Comparison of ENCODE assay signal across 4 worm cellular contexts in the genomic region with DNA sequence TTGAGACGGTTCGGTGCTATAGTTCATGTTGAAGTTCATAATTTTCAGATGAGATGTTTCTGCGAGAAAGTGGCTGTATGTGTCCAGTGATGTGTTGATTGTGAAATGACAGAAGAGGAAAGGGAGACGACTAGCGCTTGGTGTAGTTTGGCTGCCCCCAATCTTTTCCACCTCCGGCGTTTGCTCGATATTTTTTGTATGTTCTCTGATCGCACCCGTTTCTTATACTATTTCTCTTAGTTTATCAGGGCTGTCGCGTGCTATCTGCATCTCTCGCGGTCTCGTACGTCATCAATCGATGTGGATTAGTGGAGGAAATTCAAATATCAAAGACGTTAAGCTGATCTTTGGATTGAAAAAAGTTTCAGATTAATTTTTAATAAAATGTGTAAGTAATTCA.
TF ChIP-seq lines count a peak whose summit lies in the region.

A gene (minus strand): TSS at position 93 of the 400 bp plus-strand sequence.

TF ChIP-seq in whole organism, L1 larva, 84 proteins besides CTCF, POLR2A, EP300 and RAD21 (continued from another document and continues in another):
- TF ChIP-seq zip-4 (GFP tag; optimal IDR thresholded peaks at IDR 0.05; lab: Kevin White, UChicago) (no peak), lin-14 (GFP tag; optimal IDR thresholded peaks at IDR 0.05; lab: Kevin White, UChicago) (peak; percentile 90), hlh-4 (tag; optimal IDR thresholded peaks at IDR 0.05; lab: Kevin White, UChicago) (no peak), mep-1 (tag; optimal IDR thresholded peaks at IDR 0.05; lab: Kevin White, UChicago) (peak; percentile 76), nhr-19 (GFP tag; conservative IDR thresholded peaks at IDR 0.05; lab: Robert Waterston, UW) (peak; percentile 91), aly-2 (tag; optimal IDR thresholded peaks at IDR 0.05; lab: Kevin White, UChicago) (no peak), elt-3 (tag; optimal IDR thresholded peaks at IDR 0.05; lab: Kevin White, UChicago) (peak in 2 of 6 experiments; percentile 43 to 56), fkh-10 (GFP tag; optimal IDR thresholded peaks at IDR 0.05; lab: Kevin White, UChicago) (no peak), egl-13 (tag; optimal IDR thresholded peaks at IDR 0.05; lab: Kevin White, UChicago) (peak; percentile 60), elt-2 (tag; optimal IDR thresholded peaks at IDR 0.05; lab: Kevin White, UChicago) (peak; percentile 66), isw-1 (GFP tag; IDR thresholded peaks at IDR 0.05; lab: Robert Waterston, UW) (no peak), ets-5 (GFP tag; IDR thresholded peaks at IDR 0.05; lab: Robert Waterston, UW) (no peak), mef-2 (tag; optimal IDR thresholded peaks at IDR 0.05; lab: Kevin White, UChicago) (no peak), jun-1 (tag; optimal IDR thresholded peaks at IDR 0.05; lab: Kevin White, UChicago) (peak; percentile 7), ztf-4 (tag; optimal IDR thresholded peaks at IDR 0.05; lab: Kevin White, UChicago) (peak; percentile 48), unc-98 (GFP tag; IDR thresholded peaks at IDR 0.05; lab: Robert Waterston, UW) (no peak), sup-37 (GFP tag; optimal IDR thresholded peaks at IDR 0.05; lab: Kevin White, UChicago) (no peak), hpl-2 (GFP tag; optimal IDR thresholded peaks at IDR 0.05; lab: Kevin White, UChicago) (no peak), C16A3.4 (tag; optimal IDR thresholded peaks at IDR 0.05; lab: Kevin White, UChicago) (peak; percentile 17), irx-1 (tag; optimal IDR thresholded peaks at IDR 0.05; lab: Kevin White, UChicago) (peak; percentile 28), efl-3 (GFP tag; optimal IDR thresholded peaks at IDR 0.05; lab: Kevin White, UChicago) (no peak), egl-27 (tag; optimal IDR thresholded peaks at IDR 0.05; lab: Kevin White, UChicago) (no peak), efl-1 (optimal IDR thresholded peaks at IDR 0.05; lab: Kevin White, UChicago) (peak; percentile 52 to 70), efl-1 (GFP tag; optimal IDR thresholded peaks at IDR 0.05 in 1 of 2; lab: Kevin White, UChicago) (peak; percentile 75 to 97), vab-15 (tag; optimal IDR thresholded peaks at IDR 0.05; lab: Kevin White, UChicago) (no peak), tbx-2 (tag; optimal IDR thresholded peaks at IDR 0.05; lab: Kevin White, UChicago) (peak; percentile 76), ces-1 (GFP tag; optimal IDR thresholded peaks at IDR 0.05; lab: Kevin White, UChicago) (no peak), xbp-1 (tag; optimal IDR thresholded peaks at IDR 0.05; lab: Kevin White, UChicago) (peak; percentile 62), unc-86 (tag; optimal IDR thresholded peaks at IDR 0.05; lab: Kevin White, UChicago) (peak; percentile 34), unc-62 (GFP tag; optimal IDR thresholded peaks at IDR 0.05; lab: Kevin White, UChicago) (no peak), mab-9 (GFP tag; IDR thresholded peaks at IDR 0.05; lab: Robert Waterston, UW) (0 out of 2 replicates have a peak, but pooled peaks have one; percentile 47), ama-1 (optimal IDR thresholded peaks at IDR 0.05; lab: Kevin White, UChicago) (no peak)

TF ChIP-seq in whole organism, L2 larva, 48 proteins besides CTCF, POLR2A, EP300 and RAD21 (continued from another document):
- TF ChIP-seq ztf-4 (tag; optimal IDR thresholded peaks at IDR 0.05; lab: Kevin White, UChicago) (peak; percentile 51), fos-1 (tag; optimal IDR thresholded peaks at IDR 0.05; lab: Kevin White, UChicago) (peak; percentile 89), nhr-12 (tag; optimal IDR thresholded peaks at IDR 0.05; lab: Kevin White, UChicago) (no peak), dmd-4 (tag; optimal IDR thresholded peaks at IDR 0.05; lab: Kevin White, UChicago) (no peak), mdl-1 (tag; optimal IDR thresholded peaks at IDR 0.05; lab: Kevin White, UChicago) (peak; percentile 74 to 84), R02D3.7 (tag; optimal IDR thresholded peaks at IDR 0.05; lab: Kevin White, UChicago) (no peak), F13H6.1 (tag; optimal IDR thresholded peaks at IDR 0.05; lab: Kevin White, UChicago) (peak; percentile 76), nhr-21 (tag; optimal IDR thresholded peaks at IDR 0.05; lab: Kevin White, UChicago) (peak; percentile 83), gmeb-1 (tag; optimal IDR thresholded peaks at IDR 0.05; lab: Kevin White, UChicago) (peak; percentile 71), sma-9 (GFP tag; optimal IDR thresholded peaks at IDR 0.05; lab: Kevin White, UChicago) (peak; percentile 90), sma-9 (tag; optimal IDR thresholded peaks at IDR 0.05; lab: Kevin White, UChicago) (no peak), sem-4 (tag; optimal IDR thresholded peaks at IDR 0.05; lab: Kevin White, UChicago) (peak; percentile 73), ceh-16 (tag; optimal IDR thresholded peaks at IDR 0.05; lab: Kevin White, UChicago) (no peak), ztf-11 (tag; optimal IDR thresholded peaks at IDR 0.05; lab: Kevin White, UChicago) (no peak), nhr-77 (tag; optimal IDR thresholded peaks at IDR 0.05; lab: Kevin White, UChicago) (no peak)

TF ChIP-seq in whole organism, L3 larva, 47 proteins besides CTCF, POLR2A, EP300 and RAD21 (continued from another document):
- peak; percentile 6 for TF ChIP-seq nhr-11 (tag; optimal IDR thresholded peaks at IDR 0.05; lab: Kevin White, UChicago)
- TF ChIP-seq egl-27 (tag; optimal IDR thresholded peaks at IDR 0.05; lab: Kevin White, UChicago), result no peak
- TF ChIP-seq daf-12 (tag; optimal IDR thresholded peaks at IDR 0.05; lab: Kevin White, UChicago), result no peak
- TF ChIP-seq ztf-11 (tag; optimal IDR thresholded peaks at IDR 0.05; lab: Kevin White, UChicago), result no peak
- TF ChIP-seq eor-1 (tag; optimal IDR thresholded peaks at IDR 0.05; lab: Kevin White, UChicago), result no peak
- no peak for TF ChIP-seq elt-3 (tag; optimal IDR thresholded peaks at IDR 0.05; lab: Kevin White, UChicago)
- no peak for TF ChIP-seq nhr-28 (tag; optimal IDR thresholded peaks at IDR 0.05; lab: Kevin White, UChicago)
- peak; percentile 71 for TF ChIP-seq elt-2 (tag; optimal IDR thresholded peaks at IDR 0.05; lab: Kevin White, UChicago)
- no peak for TF ChIP-seq fos-1 (tag; optimal IDR thresholded peaks at IDR 0.05; lab: Kevin White, UChicago)
- no peak for TF ChIP-seq R02D3.7 (tag; optimal IDR thresholded peaks at IDR 0.05; lab: Kevin White, UChicago)

TF ChIP-seq in whole organism, L4 larva, 104 proteins besides CTCF, POLR2A, EP300 and RAD21 (continued from another document):
- TF ChIP-seq nhr-77 (tag; optimal IDR thresholded peaks at IDR 0.05; lab: Kevin White, UChicago) (peak; percentile 78), lin-38 (GFP tag; IDR thresholded peaks at IDR 0.05; lab: Robert Waterston, UW) (no peak), Y105C5A.15 (GFP tag; IDR thresholded peaks at IDR 0.05; lab: Robert Waterston, UW) (no peak), pha-4 (GFP tag; IDR thresholded peaks at IDR 0.05; lab: Robert Waterston, UW) (no peak), pha-4 (tag; optimal IDR thresholded peaks at IDR 0.05; lab: Kevin White, UChicago) (peak; percentile 39), aha-1 (tag; lab: Kevin White, UChicago) (peak; percentile 51), ztf-11 (tag; optimal IDR thresholded peaks at IDR 0.05; lab: Kevin White, UChicago) (no peak), hif-1 (tag; optimal IDR thresholded peaks at IDR 0.05; lab: Kevin White, UChicago) (peak in 1 of 2 experiments; percentile 37), nhr-237 (tag; optimal IDR thresholded peaks at IDR 0.05; lab: Kevin White, UChicago) (no peak), zag-1 (tag; optimal IDR thresholded peaks at IDR 0.05; lab: Kevin White, UChicago) (no peak), sdz-12 (GFP tag; optimal IDR thresholded peaks at IDR 0.05; lab: Kevin White, UChicago) (no peak), lsy-2 (tag; optimal IDR thresholded peaks at IDR 0.05; lab: Kevin White, UChicago) (peak; percentile 47 to 73), dmd-8 (GFP tag; IDR thresholded peaks at IDR 0.05; lab: Robert Waterston, UW) (peak; percentile 65; the same call in 1 of the 2 replicates), spr-1 (tag; optimal IDR thresholded peaks at IDR 0.05; lab: Kevin White, UChicago) (no peak), T26A8.4 (GFP tag; IDR thresholded peaks at IDR 0.05; lab: Robert Waterston, UW) (peak; percentile 62; the same call in 1 of the 2 replicates), php-3 (GFP tag; IDR thresholded peaks at IDR 0.05; lab: Robert Waterston, UW) (no peak), unc-130 (GFP tag; optimal IDR thresholded peaks at IDR 0.05; lab: Kevin White, UChicago) (no peak), mxl-3 (GFP tag; optimal IDR thresholded peaks at IDR 0.05; lab: Kevin White, UChicago) (peak; percentile 63), F49E8.2 (tag; optimal IDR thresholded peaks at IDR 0.05; lab: Kevin White, UChicago; ENCODE audit: borderline replicate concordance) (no peak), hlh-30 (tag; optimal IDR thresholded peaks at IDR 0.05; lab: Kevin White, UChicago; ENCODE audit: insufficient read depth) (peak; percentile 95), D1046.2 (GFP tag; IDR thresholded peaks at IDR 0.05; lab: Robert Waterston, UW) (no peak), fos-1 (tag; optimal IDR thresholded peaks at IDR 0.05; lab: Kevin White, UChicago) (no peak), nhr-111 (GFP tag; optimal IDR thresholded peaks at IDR 0.05; lab: Kevin White, UChicago) (no peak), lin-39 (tag; optimal IDR thresholded peaks at IDR 0.05; lab: Kevin White, UChicago) (no peak), jun-1 (tag; optimal IDR thresholded peaks at IDR 0.05; lab: Kevin White, UChicago) (no peak), spr-3 (GFP tag; optimal IDR thresholded peaks at IDR 0.05; lab: Kevin White, UChicago) (no peak), lim-7 (GFP tag; IDR thresholded peaks at IDR 0.05; lab: Robert Waterston, UW) (no peak), snpc-4 (tag; optimal IDR thresholded peaks at IDR 0.05; lab: Kevin White, UChicago) (no peak), mxl-2 (GFP tag; conservative IDR thresholded peaks at IDR 0.05; lab: Robert Waterston, UW) (no peak), T20F7.1 (GFP tag; optimal IDR thresholded peaks at IDR 0.05; lab: Kevin White, UChicago) (no peak), nhr-41 (GFP tag; IDR thresholded peaks at IDR 0.05; lab: Robert Waterston, UW) (no peak), nhr-76 (tag; optimal IDR thresholded peaks at IDR 0.05; lab: Kevin White, UChicago) (no peak), daf-16 (GFP tag; optimal IDR thresholded peaks at IDR 0.05; lab: Kevin White, UChicago) (no peak), daf-16 (tag; optimal IDR thresholded peaks at IDR 0.05; lab: Kevin White, UChicago) (peak; percentile 71), ztf-7 (tag; optimal IDR thresholded peaks at IDR 0.05; lab: Kevin White, UChicago) (peak; percentile 46), egl-27 (tag; optimal IDR thresholded peaks at IDR 0.05; lab: Kevin White, UChicago) (no peak), lin-15B (tag; optimal IDR thresholded peaks at IDR 0.05; lab: Kevin White, UChicago) (no peak), mdl-1 (tag; optimal IDR thresholded peaks at IDR 0.05; lab: Kevin White, UChicago) (peak; percentile 81 to 95), ceh-28 (tag; optimal IDR thresholded peaks at IDR 0.05; lab: Kevin White, UChicago) (peak; percentile 48), rbr-2 (tag; optimal IDR thresholded peaks at IDR 0.05; lab: Kevin White, UChicago) (peak; percentile 16), ces-1 (GFP tag; optimal IDR thresholded peaks at IDR 0.05; lab: Kevin White, UChicago) (no peak), nhr-10 (tag; optimal IDR thresholded peaks at IDR 0.05; lab: Kevin White, UChicago) (peak; percentile 72), lin-1 (GFP tag; IDR thresholded peaks at IDR 0.05; lab: Robert Waterston, UW) (peak; percentile 68), F44E2.7 (GFP tag; IDR thresholded peaks at IDR 0.05; lab: Robert Waterston, UW) (no peak), ctbp-1 (GFP tag; IDR thresholded peaks at IDR 0.05; lab: Robert Waterston, UW) (no peak), cey-2 (tag; optimal IDR thresholded peaks at IDR 0.05; lab: Kevin White, UChicago; ENCODE audit: borderline replicate concordance, insufficient read depth) (no peak), ceh-44 (GFP tag; IDR thresholded peaks at IDR 0.05; lab: Robert Waterston, UW) (no peak), nhr-11 (tag; optimal IDR thresholded peaks at IDR 0.05; lab: Kevin White, UChicago) (peak; percentile 83), zfp-3 (GFP tag; conservative IDR thresholded peaks at IDR 0.05; lab: Robert Waterston, UW) (no peak), mes-2 (tag; optimal IDR thresholded peaks at IDR 0.05; lab: Kevin White, UChicago; ENCODE audit: poor library complexity, severe bottlenecking) (peak; percentile 52), nhr-102 (tag; optimal IDR thresholded peaks at IDR 0.05; lab: Kevin White, UChicago) (peak; percentile 38), ceh-32 (tag; optimal IDR thresholded peaks at IDR 0.05; lab: Kevin White, UChicago; ENCODE audit: poor library complexity) (no peak), lin-29 (GFP tag; IDR thresholded peaks at IDR 0.05; lab: Robert Waterston, UW) (no peak), F37D6.2 (tag; optimal IDR thresholded peaks at IDR 0.05; lab: Kevin White, UChicago) (no peak), hmg-1.1 (GFP tag; IDR thresholded peaks at IDR 0.05; lab: Robert Waterston, UW) (peak; percentile 36; the same call in 1 of the 2 replicates), tra-1 (GFP tag; IDR thresholded peaks at IDR 0.05; lab: Robert Waterston, UW) (no peak), saeg-2 (GFP tag; IDR thresholded peaks at IDR 0.05; lab: Robert Waterston, UW) (no peak), dpl-1 (GFP tag; optimal IDR thresholded peaks at IDR 0.05; lab: Kevin White, UChicago) (peak; percentile 68), ceh-82 (tag; optimal IDR thresholded peaks at IDR 0.05; lab: Kevin White, UChicago) (no peak), lir-3 (tag; optimal IDR thresholded peaks at IDR 0.05; lab: Kevin White, UChicago) (no peak), zfp-2 (tag; optimal IDR thresholded peaks at IDR 0.05; lab: Kevin White, UChicago) (no peak), ceh-20 (GFP tag; IDR thresholded peaks at IDR 0.05; lab: Robert Waterston, UW) (no peak), daf-12 (tag; optimal IDR thresholded peaks at IDR 0.05; lab: Kevin White, UChicago) (no peak), snpc-1.2 (GFP tag; IDR thresholded peaks at IDR 0.05; lab: Robert Waterston, UW) (no peak)
